Fruit fly (Drosophila melanogaster) whole organism, wandering third instar larva: ENCODE results near the gene CG42240.

Experiments used
- Abd-B ChIP-seq: fragments of >200 bp; optimal IDR thresholded peaks from 2 replicates; lab custom pipeline; 2017; ENCODE audit warnings: missing biosample characterization, missing genetic modification characterization
- CG32264 ChIP-seq: fragments of 200-800 bp; sonication (Bioruptor generic); optimal IDR thresholded peaks from 2 replicates; lab custom pipeline; 2016; ENCODE audit warnings: missing biosample characterization, missing genetic modification characterization
- CG9705 ChIP-seq: fragments of 200-800 bp; sonication (Bioruptor generic); optimal IDR thresholded peaks from 2 replicates; lab custom pipeline; 2018; ENCODE audit warnings: missing biosample characterization, mild to moderate bottlenecking, missing genetic modification characterization
- CrebA ChIP-seq: fragments of 200-800 bp; sonication (Bioruptor generic); optimal IDR thresholded peaks from 2 replicates; lab custom pipeline; 2016; ENCODE audit warnings: missing biosample characterization, mild to moderate bottlenecking, missing genetic modification characterization, borderline replicate concordance
- Dfd ChIP-seq: fragments of >200 bp; optimal IDR thresholded peaks from 2 replicates; lab custom pipeline; 2017; ENCODE audit warnings: missing biosample characterization, missing genetic modification characterization
- Dif ChIP-seq: fragments of 200-275, 200-300 bp; sonication (Bioruptor generic); optimal IDR thresholded peaks from 2 replicates; lab custom pipeline; 2018; ENCODE audit warnings: missing biosample characterization, missing genetic modification characterization; ENCODE audit not compliant: partially characterized antibody
- GATAd ChIP-seq: sonication (Bioruptor generic); optimal IDR thresholded peaks from 2 replicates; lab custom pipeline; 2016; ENCODE audit warnings: missing biosample characterization, missing genetic modification characterization
- HLH106 ChIP-seq: fragments of 200-800 bp; optimal IDR thresholded peaks from 3 replicates; lab custom pipeline; 2019; ENCODE audit warnings: missing biosample characterization, mild to moderate bottlenecking, missing genetic modification characterization, moderate library complexity
- Hnf4 ChIP-seq: fragments of 200-800 bp; sonication (Bioruptor generic); optimal IDR thresholded peaks from 2 replicates; lab custom pipeline; 2016; ENCODE audit warnings: missing biosample characterization, mild to moderate bottlenecking, missing genetic modification characterization
- Hr78 ChIP-seq: fragments of >200 bp; optimal IDR thresholded peaks from 2 replicates; lab custom pipeline; 2017; ENCODE audit warnings: missing biosample characterization, missing genetic modification characterization
- Hr83 ChIP-seq: fragments of 200-300 bp; sonication (Bioruptor generic); optimal IDR thresholded peaks from 2 replicates; lab custom pipeline; 2016; ENCODE audit warnings: missing biosample characterization, mild to moderate bottlenecking, missing genetic modification characterization, moderate library complexity; ENCODE audit not compliant: poor library complexity, severe bottlenecking
- Jra ChIP-seq: sonication (Bioruptor generic); optimal IDR thresholded peaks from 2 replicates; lab custom pipeline; 2016; ENCODE audit warnings: missing biosample characterization, missing genetic modification characterization
- Mio ChIP-seq: sonication (Bioruptor generic); optimal IDR thresholded peaks from 2 replicates; lab custom pipeline; 2016; ENCODE audit warnings: missing biosample characterization, missing genetic modification characterization
- Myc ChIP-seq: fragments of >200 bp; optimal IDR thresholded peaks from 2 replicates; lab custom pipeline; 2017
- N ChIP-seq: fragments of >200 bp; optimal IDR thresholded peaks from 2 replicates; lab custom pipeline; 2018; ENCODE audit warnings: missing biosample characterization, missing external identifiers, missing genetic modification characterization
- OdsH ChIP-seq: fragments of 200-800 bp; sonication (Bioruptor generic); optimal IDR thresholded peaks from 2 replicates; lab custom pipeline; 2016; ENCODE audit warnings: missing biosample characterization, mild to moderate bottlenecking, missing genetic modification characterization
- Rel ChIP-seq, 2 experiments: fragments of 200-800 bp; sonication (Bioruptor generic) in 1 of 2; optimal IDR thresholded peaks; 2 replicates in 1 of 2; 3 replicates in 1 of 2; lab custom pipeline; 2016 to 2019; ENCODE audit warnings: mild to moderate bottlenecking in 2 of 2, missing biosample characterization in 2 of 2, missing genetic modification characterization in 2 of 2, moderate library complexity in 1 of 2
- Sp1 ChIP-seq: fragments of 200-800 bp; sonication (Bioruptor generic); optimal IDR thresholded peaks from 3 replicates; lab custom pipeline; 2019; ENCODE audit warnings: missing biosample characterization, mild to moderate bottlenecking, missing genetic modification characterization, moderate library complexity
- Vsx2 ChIP-seq: fragments of 200-300, 225-300 bp; sonication (Bioruptor generic); optimal IDR thresholded peaks from 2 replicates; lab custom pipeline; 2018; ENCODE audit warnings: missing biosample characterization, missing genetic modification characterization; ENCODE audit not compliant: partially characterized antibody
- br ChIP-seq: fragments of 200-800 bp; sonication (Bioruptor generic); optimal IDR thresholded peaks from 2 replicates; lab custom pipeline; 2016; ENCODE audit warnings: missing biosample characterization, missing genetic modification characterization
- dsf ChIP-seq: sonication (Bioruptor generic); optimal IDR thresholded peaks from 2 replicates; lab custom pipeline; 2016; ENCODE audit warnings: missing biosample characterization, missing genetic modification characterization, borderline replicate concordance
- foxo ChIP-seq, 2 experiments: fragments of 200-800 bp; sonication (Bioruptor generic); optimal IDR thresholded peaks; 2 replicates in 1 of 2; 3 replicates in 1 of 2; lab custom pipeline; 2016 to 2017; ENCODE audit warnings: missing biosample characterization in 2 of 2, missing genetic modification characterization in 2 of 2
- fru ChIP-seq: fragments of 200-800 bp; sonication (Bioruptor generic); optimal IDR thresholded peaks from 3 replicates; lab custom pipeline; 2016; ENCODE audit warnings: missing biosample characterization, mild to moderate bottlenecking, missing genetic modification characterization
- h ChIP-seq: fragments of 200-800 bp; sonication (Bioruptor generic); optimal IDR thresholded peaks from 3 replicates; lab custom pipeline; 2016; ENCODE audit warnings: missing biosample characterization, mild to moderate bottlenecking, missing genetic modification characterization
- jim ChIP-seq: fragments of 175-275, 200-325 bp; sonication (Bioruptor generic); optimal IDR thresholded peaks from 2 replicates; lab custom pipeline; 2016; ENCODE audit warnings: missing biosample characterization, mild to moderate bottlenecking, missing genetic modification characterization
- lola ChIP-seq: fragments of >200 bp; optimal IDR thresholded peaks from 2 replicates; lab custom pipeline; 2017; ENCODE audit warnings: missing biosample characterization, missing genetic modification characterization
- pan ChIP-seq: fragments of >200 bp; optimal IDR thresholded peaks from 2 replicates; lab custom pipeline; 2017
- psq ChIP-seq: fragments of 200-800 bp; sonication (Bioruptor generic); optimal IDR thresholded peaks from 3 replicates; lab custom pipeline; 2017; ENCODE audit warnings: missing biosample characterization, mild to moderate bottlenecking, missing genetic modification characterization, moderate library complexity
- rgr ChIP-seq: fragments of 200-800 bp; sonication (Bioruptor generic); optimal IDR thresholded peaks from 3 replicates; lab custom pipeline; 2016; ENCODE audit warnings: missing biosample characterization, mild to moderate bottlenecking, missing genetic modification characterization
- sv ChIP-seq: fragments of 200-800 bp; sonication (Bioruptor generic); optimal IDR thresholded peaks from 3 replicates; lab custom pipeline; 2016; ENCODE audit warnings: missing biosample characterization, missing genetic modification characterization
- tai ChIP-seq: sonication (Bioruptor generic); optimal IDR thresholded peaks from 2 replicates; lab custom pipeline; 2016; ENCODE audit warnings: missing biosample characterization, missing genetic modification characterization
- usp ChIP-seq: fragments of >200 bp; optimal IDR thresholded peaks from 2 replicates; lab custom pipeline; 2017; ENCODE audit warnings: missing biosample characterization, missing genetic modification characterization
- woc ChIP-seq: sonication (Bioruptor generic); optimal IDR thresholded peaks from 2 replicates; lab custom pipeline; 2016; ENCODE audit warnings: missing biosample characterization, mild to moderate bottlenecking, missing genetic modification characterization

The CG42240 gene

DNA sequence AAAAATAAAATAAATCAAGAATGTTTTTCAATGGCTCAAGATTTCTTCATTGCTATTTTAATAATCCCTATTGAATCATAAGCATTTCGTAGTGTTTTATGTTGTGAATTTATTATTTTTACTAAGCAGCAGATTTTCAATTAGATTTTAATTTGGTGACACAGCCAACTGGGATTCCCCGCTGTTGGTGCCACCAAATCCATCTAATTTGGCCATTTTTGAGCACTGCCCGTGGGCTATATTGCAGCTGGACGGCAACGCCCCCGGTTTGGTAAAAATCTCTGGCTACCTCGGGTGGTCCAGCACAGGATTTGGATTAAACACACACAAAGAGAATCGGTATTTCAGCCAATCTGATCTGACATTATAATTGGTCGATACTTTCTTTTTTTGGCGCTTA lies 18.6 kb downstream of the CG42240 start:
- TF ChIP-seq Hr83 (GFP tag; lab: Kevin White, UChicago), result no peak
- TF ChIP-seq Jra (GFP tag; lab: Kevin White, UChicago), result no peak
- no peak for TF ChIP-seq Rel (GFP tag; optimal IDR thresholded peaks at IDR 0.05; lab: Kevin White, UChicago)
- peak; percentile 92 for TF ChIP-seq Rel (tag; optimal IDR thresholded peaks at IDR 0.05; lab: Kevin White, UChicago)
- TF ChIP-seq Hnf4 (GFP tag; lab: Kevin White, UChicago), result no peak
- no peak for TF ChIP-seq lola (GFP tag; lab: Kevin White, UChicago)
- TF ChIP-seq usp (GFP tag; lab: Kevin White, UChicago), result no peak
- TF ChIP-seq Myc (lab: Kevin White, UChicago), result no peak

DNA sequence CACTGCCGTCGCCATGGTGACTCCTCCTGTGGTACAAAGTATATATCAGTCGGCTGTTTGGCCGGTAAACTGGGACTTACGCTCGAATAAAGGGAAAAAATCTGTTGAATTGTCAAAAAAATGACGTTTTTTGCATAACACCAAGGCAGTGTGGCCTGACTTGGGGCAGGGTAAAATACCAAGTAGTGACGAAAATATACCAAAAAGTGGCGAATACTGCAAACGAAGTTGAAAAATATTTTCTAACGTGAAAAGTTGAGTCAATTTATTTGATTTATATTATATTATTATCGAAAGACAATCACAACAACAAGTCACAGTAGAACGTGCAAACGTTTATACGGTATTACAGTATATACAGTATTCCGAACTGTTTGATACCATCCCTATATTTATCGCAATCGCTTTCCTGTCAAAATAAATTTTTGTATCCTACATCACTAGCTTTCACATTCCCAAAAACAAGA lies 19.6 kb downstream of the CG42240 start, which contains the start of the genes ND-B16.6 and kdn:
Gene ND-B16.6 (minus strand): TSS at position 189 of the 467 bp plus-strand sequence.
Gene kdn (plus strand): TSS at position 417 of the 467 bp plus-strand sequence.
- TF ChIP-seq usp (GFP tag; lab: Kevin White, UChicago) (no peak), Mio (GFP tag; lab: Kevin White, UChicago) (no peak), br (GFP tag; lab: Kevin White, UChicago) (no peak), lola (GFP tag; lab: Kevin White, UChicago) (no peak), Dfd (GFP tag; lab: Kevin White, UChicago) (no peak), tai (GFP tag; lab: Kevin White, UChicago) (no peak), GATAd (GFP tag; lab: Kevin White, UChicago) (no peak), h (no peak), Abd-B (GFP tag; lab: Kevin White, UChicago) (no peak), sv (no peak), Hr78 (GFP tag; lab: Kevin White, UChicago) (no peak), CrebA (GFP tag; lab: Kevin White, UChicago) (no peak), CG9705 (GFP tag; lab: Kevin White, UChicago) (no peak), Hr83 (GFP tag; lab: Kevin White, UChicago) (no peak), CG32264 (GFP tag; lab: Kevin White, UChicago) (no peak), dsf (GFP tag; lab: Kevin White, UChicago) (no peak), woc (GFP tag; lab: Kevin White, UChicago) (no peak), Vsx2 (GFP tag; lab: Kevin White, UChicago) (no peak), Myc (lab: Kevin White, UChicago) (no peak), jim (no peak)

DNA sequence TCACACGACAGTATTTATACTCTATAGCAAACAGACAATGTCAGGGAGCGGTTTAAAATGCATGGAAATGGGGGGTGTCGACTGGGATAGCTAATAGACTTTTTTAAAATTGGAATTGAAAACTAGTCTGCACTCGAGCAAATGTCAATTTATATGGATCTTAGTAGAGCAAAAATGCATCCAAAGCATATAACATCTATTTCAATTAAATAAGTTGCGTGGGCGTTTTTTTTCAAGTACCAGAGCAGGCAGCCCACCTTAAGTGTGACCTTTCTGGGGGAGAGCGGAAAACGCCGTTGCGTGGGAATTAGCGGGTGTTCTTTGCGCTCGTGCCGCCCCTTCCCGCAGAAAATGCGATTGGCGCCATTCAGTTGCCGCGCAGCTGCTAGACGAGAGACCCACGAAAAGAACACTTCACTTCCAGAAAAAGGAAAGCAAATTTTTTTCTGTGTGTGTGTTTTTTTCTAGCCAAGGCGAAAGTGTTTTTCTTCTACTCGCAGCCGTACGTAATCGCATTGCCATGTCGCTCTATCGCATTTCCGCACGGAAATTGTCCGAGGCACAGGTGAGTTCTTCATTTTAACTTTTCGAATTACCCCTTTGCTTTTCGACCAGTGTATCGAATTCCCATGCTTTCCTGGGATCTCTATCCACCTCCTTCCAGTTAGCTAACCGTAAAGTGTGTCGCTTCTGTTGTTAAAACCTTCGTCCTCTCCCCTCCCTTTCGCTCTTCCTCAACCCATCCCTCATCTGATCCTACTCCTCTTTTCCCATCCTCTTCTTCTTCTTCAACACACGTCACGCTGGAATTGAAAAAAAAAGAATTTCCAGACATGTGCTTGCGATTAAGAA lies 21.5 kb downstream of the CG42240 start:
- peak; percentile 20 for TF ChIP-seq Myc (lab: Kevin White, UChicago)
- peak; percentile 22 for TF ChIP-seq fru (GFP tag; lab: Kevin White, UChicago)
- peak; percentile 11 for TF ChIP-seq HLH106
- peak; percentile 14 for TF ChIP-seq rgr (GFP tag; lab: Kevin White, UChicago)
- TF ChIP-seq psq, result peak; percentile 30
- no peak for TF ChIP-seq N (GFP tag; lab: Kevin White, UChicago)
- no peak for TF ChIP-seq lola (GFP tag; lab: Kevin White, UChicago)
- no peak for TF ChIP-seq pan
- no peak for TF ChIP-seq Jra (GFP tag; lab: Kevin White, UChicago)
- peak; percentile 43 for TF ChIP-seq h
- peak; percentile 11 for TF ChIP-seq Sp1 (GFP tag; lab: Kevin White, UChicago)
- TF ChIP-seq foxo (GFP tag; optimal IDR thresholded peaks at IDR 0.05; lab: Kevin White, UChicago), result peak in 1 of 2 experiments; percentile 11
- peak; percentile 39 for TF ChIP-seq OdsH (GFP tag; lab: Kevin White, UChicago)
- TF ChIP-seq sv, result peak; percentile 46
- TF ChIP-seq Abd-B (GFP tag; lab: Kevin White, UChicago), result no peak
- peak; percentile 14 for TF ChIP-seq br (GFP tag; lab: Kevin White, UChicago)
- TF ChIP-seq Rel (GFP tag; optimal IDR thresholded peaks at IDR 0.05; lab: Kevin White, UChicago), result no peak
- peak; percentile 28 for TF ChIP-seq Rel (tag; optimal IDR thresholded peaks at IDR 0.05; lab: Kevin White, UChicago)
- TF ChIP-seq Dif (GFP tag; lab: Kevin White, UChicago), result peak; percentile 42
